Worm (Caenorhabditis elegans) whole organism, late embryonic: ENCODE results near the gene ZC250.2.
A peak's percentile ranks its signal among the peaks of the same experiment; 100 is the strongest.

Experiments
- C08G9.2 ChIP-seq: sonication (generic microtip); optimal IDR thresholded peaks from 2 replicates; lab custom pipeline; 2016; ENCODE audit warnings: mild to moderate bottlenecking, missing genetic modification characterization, moderate library complexity, missing compliant biosample characterization
- F13H6.1 ChIP-seq: sonication (generic microtip); optimal IDR thresholded peaks from 2 replicates; lab custom pipeline; 2016; ENCODE audit warnings: missing genetic modification characterization, missing compliant biosample characterization
- T23F11.4 ChIP-seq: fragments of 200-800 bp; sonication (Bioruptor generic); optimal IDR thresholded peaks from 2 replicates; lab custom pipeline; 2018; ENCODE audit warnings: mild to moderate bottlenecking, missing genetic modification characterization, missing compliant biosample characterization
- Y22D7AL.16 ChIP-seq: sonication (generic microtip); optimal IDR thresholded peaks from 2 replicates; lab custom pipeline; 2016; ENCODE audit warnings: missing genetic modification characterization, missing compliant biosample characterization
- ahr-1 ChIP-seq: sonication (generic microtip); optimal IDR thresholded peaks from 2 replicates; lab custom pipeline; 2016; ENCODE audit warnings: missing genetic modification characterization, missing compliant biosample characterization
- ama-1 ChIP-seq: fragments of 150-350 bp; optimal IDR thresholded peaks from 2 replicates; lab custom pipeline; 2014
- ceh-18 ChIP-seq: sonication (generic microtip); optimal IDR thresholded peaks from 2 replicates; lab custom pipeline; 2016; ENCODE audit warnings: missing genetic modification characterization, missing compliant biosample characterization
- ceh-24 ChIP-seq: sonication (generic microtip); optimal IDR thresholded peaks from 2 replicates; lab custom pipeline; 2016; ENCODE audit warnings: mild to moderate bottlenecking, missing genetic modification characterization, missing compliant biosample characterization
- ceh-30 ChIP-seq: fragments of 150-350 bp; optimal IDR thresholded peaks from 2 replicates; lab custom pipeline; 2014; ENCODE audit warnings: missing biosample characterization, missing genetic modification characterization
- ceh-31 ChIP-seq: sonication (generic microtip); optimal IDR thresholded peaks from 2 replicates; lab custom pipeline; 2016; ENCODE audit warnings: missing genetic modification characterization, missing compliant biosample characterization
- ceh-6 ChIP-seq: fragments of 200-800 bp; sonication (Bioruptor generic); optimal IDR thresholded peaks from 2 replicates; lab custom pipeline; 2018; ENCODE audit warnings: mild to moderate bottlenecking, missing genetic modification characterization, missing compliant biosample characterization
- ceh-9 ChIP-seq: sonication (generic microtip); optimal IDR thresholded peaks from 2 replicates; lab custom pipeline; 2016; ENCODE audit warnings: mild to moderate bottlenecking, missing genetic modification characterization, inconsistent platforms, missing compliant biosample characterization
- che-1 ChIP-seq: sonication (generic microtip); optimal IDR thresholded peaks from 2 replicates; lab custom pipeline; 2016; ENCODE audit warnings: mild to moderate bottlenecking, missing genetic modification characterization, missing compliant biosample characterization
- elt-2 ChIP-seq: sonication (generic microtip); optimal IDR thresholded peaks from 2 replicates; lab custom pipeline; 2016; ENCODE audit warnings: missing genetic modification reagents, missing genetic modification characterization, missing compliant biosample characterization
- elt-4 ChIP-seq: sonication (generic microtip); optimal IDR thresholded peaks from 2 replicates; lab custom pipeline; 2016; ENCODE audit warnings: missing genetic modification characterization, missing compliant biosample characterization
- eyg-1 ChIP-seq: sonication (generic microtip); optimal IDR thresholded peaks from 2 replicates; lab custom pipeline; 2016; ENCODE audit warnings: missing genotype, missing genetic modification characterization, missing compliant biosample characterization
- fax-1 ChIP-seq: sonication (generic microtip); optimal IDR thresholded peaks from 2 replicates; lab custom pipeline; 2016; ENCODE audit warnings: missing genotype, missing genetic modification characterization, missing compliant biosample characterization
- fkh-10 ChIP-seq: fragments of 150-350 bp; optimal IDR thresholded peaks from 2 replicates; lab custom pipeline; 2014; ENCODE audit warnings: missing biosample characterization, missing genetic modification reagents, missing genetic modification characterization
- gmeb-2 ChIP-seq: sonication (generic microtip); optimal IDR thresholded peaks from 2 replicates; lab custom pipeline; 2016; ENCODE audit warnings: missing genetic modification characterization, inconsistent platforms, missing compliant biosample characterization
- hlh-15 ChIP-seq: sonication (generic microtip); optimal IDR thresholded peaks from 2 replicates; lab custom pipeline; 2016; ENCODE audit warnings: missing genetic modification characterization, missing compliant biosample characterization
- hlh-30 ChIP-seq: sonication (generic microtip); optimal IDR thresholded peaks from 2 replicates; lab custom pipeline; 2017; ENCODE audit warnings: antibody characterized with exemption, missing genetic modification characterization, missing compliant biosample characterization; ENCODE audit not compliant: insufficient read depth
- hlh-8 ChIP-seq: sonication (generic microtip); optimal IDR thresholded peaks from 2 replicates; lab custom pipeline; 2016; ENCODE audit warnings: missing genotype, missing genetic modification characterization, missing compliant biosample characterization
- nfya-1 ChIP-seq: sonication (generic microtip); optimal IDR thresholded peaks from 2 replicates; lab custom pipeline; 2017; ENCODE audit warnings: missing genetic modification characterization, mild to moderate bottlenecking, missing compliant biosample characterization, antibody characterized with exemption, moderate library complexity
- nhr-232 ChIP-seq: sonication (generic microtip); optimal IDR thresholded peaks from 2 replicates; lab custom pipeline; 2016; ENCODE audit warnings: missing genetic modification characterization, missing compliant biosample characterization
- odd-2 ChIP-seq: sonication (generic microtip); optimal IDR thresholded peaks from 2 replicates; lab custom pipeline; 2017; ENCODE audit warnings: antibody characterized with exemption, mild to moderate bottlenecking, missing genetic modification characterization, missing compliant biosample characterization
- pat-9 ChIP-seq: fragments of 200-800 bp; sonication (Bioruptor generic); optimal IDR thresholded peaks from 2 replicates; lab custom pipeline; 2018; ENCODE audit warnings: mild to moderate bottlenecking, missing genetic modification characterization, moderate library complexity, missing compliant biosample characterization
- pha-2 ChIP-seq: sonication (generic microtip); optimal IDR thresholded peaks from 2 replicates; lab custom pipeline; 2017; ENCODE audit warnings: mild to moderate bottlenecking, missing genetic modification characterization, missing compliant biosample characterization
- pha-4 ChIP-seq: fragments of 150-350 bp; optimal IDR thresholded peaks from 2 replicates; lab custom pipeline; 2018; ENCODE audit warnings: missing biosample characterization, missing genetic modification reagents, missing genetic modification characterization
- pros-1 ChIP-seq: fragments of 150-350 bp; optimal IDR thresholded peaks from 2 replicates; lab custom pipeline; 2014; ENCODE audit warnings: missing biosample characterization, missing genetic modification reagents, missing genetic modification characterization
- ref-2 ChIP-seq: sonication (generic microtip); optimal IDR thresholded peaks from 2 replicates; lab custom pipeline; 2016; ENCODE audit warnings: missing genetic modification characterization, missing compliant biosample characterization
- rnt-1 ChIP-seq: sonication (generic microtip); optimal IDR thresholded peaks from 2 replicates; lab custom pipeline; 2016; ENCODE audit warnings: missing genetic modification characterization, missing compliant biosample characterization
- sox-2 ChIP-seq: fragments of 200-800 bp; sonication (Bioruptor generic); IDR thresholded peaks from 2 replicates; pipeline ENCODE4 v1.3.6; 2022; ENCODE audit warnings: missing genetic modification reagents, missing genetic modification characterization, missing compliant biosample characterization
- syd-9 ChIP-seq: sonication (generic microtip); optimal IDR thresholded peaks from 2 replicates; lab custom pipeline; 2016; ENCODE audit warnings: mild to moderate bottlenecking, missing genetic modification characterization, moderate library complexity, missing compliant biosample characterization
- unc-3 ChIP-seq, 2 experiments: fragments of 200-800 bp in 1 of 2; sonication (Bioruptor generic) in 1 of 2; sonication (generic microtip) in 1 of 2; conservative IDR thresholded peaks in 1 of 2; optimal IDR thresholded peaks in 1 of 2; 2 replicates each; pipeline versions ENCODE4 v1.3.6 to Lab custom; 2016 to 2022; ENCODE audit warnings: missing compliant biosample characterization in 2 of 2, missing genetic modification characterization in 2 of 2, missing genetic modification reagents in 1 of 2
- unc-42 ChIP-seq: sonication (generic microtip); optimal IDR thresholded peaks from 2 replicates; lab custom pipeline; 2016; ENCODE audit warnings: missing genotype, missing genetic modification characterization, missing compliant biosample characterization
- unc-55 ChIP-seq: sonication (generic microtip); optimal IDR thresholded peaks from 2 replicates; lab custom pipeline; 2017; ENCODE audit warnings: missing biosample characterization, missing genetic modification reagents, missing genetic modification characterization
- ztf-16 ChIP-seq: sonication (generic microtip); optimal IDR thresholded peaks from 2 replicates; lab custom pipeline; 2017; ENCODE audit warnings: missing genetic modification characterization, missing compliant biosample characterization

Gene ZC250.2

ce11 chrV:5779984-5780383 is 12.1 kb upstream of the ZC250.2 start:
- TF ChIP-seq unc-55 (GFP tag; lab: Kevin White, UChicago) (peak; percentile 21), hlh-8 (tag; lab: Kevin White, UChicago) (no peak), nfya-1 (no peak)

- peak; percentile 52 for TF ChIP-seq ceh-31 (tag; lab: Kevin White, UChicago)
- TF ChIP-seq odd-2 (tag; lab: Kevin White, UChicago), result no peak
These were observed 11.3 kb upstream of the ZC250.2 start, which contains the start of gene F44E7.5 for ce11 chrV:5780713-5781360. Gene F44E7.5, minus strand, starts transcription at chrV:5780922.

ce11 chrV:5782687-5783086 is 9.4 kb upstream of the ZC250.2 start, which contains the start of gene fbxa-183:
Gene fbxa-183, minus strand, starts transcription at chrV:5782787.
- TF ChIP-seq elt-4 (tag; lab: Kevin White, UChicago) (no peak), ceh-6 (GFP tag; lab: Kevin White, UChicago) (no peak)

ce11 chrV:5785372-5785771 is 6.8 kb upstream of the ZC250.2 start, which contains the start of gene F44E7.7:
Gene F44E7.7, minus strand, starts transcription at chrV:5785472.
- TF ChIP-seq unc-55 (GFP tag; lab: Kevin White, UChicago), result no peak
- TF ChIP-seq nfya-1, result no peak
- no peak for TF ChIP-seq unc-3 (GFP tag; conservative IDR thresholded peaks at IDR 0.05; lab: Robert Waterston, UW)
- TF ChIP-seq unc-3 (tag; optimal IDR thresholded peaks at IDR 0.05; lab: Kevin White, UChicago), result no peak
- TF ChIP-seq ahr-1 (tag; lab: Kevin White, UChicago), result no peak
- no peak for TF ChIP-seq odd-2 (tag; lab: Kevin White, UChicago)
- no peak for TF ChIP-seq eyg-1
- no peak for TF ChIP-seq ceh-30
- TF ChIP-seq pha-4 (tag; lab: Kevin White, UChicago), result no peak

ce11 chrV:5788650-5789049 is 3.5 kb upstream of the ZC250.2 start:
- no peak for TF ChIP-seq eyg-1
- no peak for TF ChIP-seq ceh-31 (tag; lab: Kevin White, UChicago)
- no peak for TF ChIP-seq unc-55 (GFP tag; lab: Kevin White, UChicago)
- TF ChIP-seq elt-2 (tag; lab: Kevin White, UChicago), result no peak
- no peak for TF ChIP-seq fax-1 (tag; lab: Kevin White, UChicago)
- TF ChIP-seq T23F11.4 (GFP tag; lab: Kevin White, UChicago), result no peak
- TF ChIP-seq pha-2 (tag; lab: Kevin White, UChicago), result no peak
- TF ChIP-seq ceh-9, result no peak
- no peak for TF ChIP-seq sox-2
- TF ChIP-seq hlh-30 (tag; lab: Kevin White, UChicago), result no peak
- no peak for TF ChIP-seq fkh-10
- TF ChIP-seq nfya-1, result no peak
- no peak for TF ChIP-seq ama-1 (lab: Kevin White, UChicago)
- TF ChIP-seq ref-2 (tag; lab: Kevin White, UChicago), result no peak
- TF ChIP-seq pha-4 (tag; lab: Kevin White, UChicago), result no peak

- TF ChIP-seq hlh-15 (tag; lab: Kevin White, UChicago) (peak; percentile 49), rnt-1 (tag; lab: Kevin White, UChicago) (peak; percentile 64), ceh-30 (peak; percentile 0), fkh-10 (no peak), ceh-18 (peak; percentile 72), unc-42 (tag; lab: Kevin White, UChicago) (peak; percentile 66), pha-2 (tag; lab: Kevin White, UChicago) (peak; percentile 48), F13H6.1 (peak; percentile 64), che-1 (tag; lab: Kevin White, UChicago) (peak; percentile 22), nfya-1 (peak; percentile 58), hlh-30 (tag; lab: Kevin White, UChicago) (no peak), ceh-9 (no peak), syd-9 (tag; lab: Kevin White, UChicago) (peak; percentile 66), odd-2 (tag; lab: Kevin White, UChicago) (no peak), pat-9 (tag; lab: Kevin White, UChicago) (peak; percentile 32), nhr-232 (tag; lab: Kevin White, UChicago) (peak; percentile 10), ztf-16 (tag; lab: Kevin White, UChicago) (peak; percentile 60), pros-1 (no peak), ceh-31 (tag; lab: Kevin White, UChicago) (peak; percentile 93), Y22D7AL.16 (tag; lab: Kevin White, UChicago) (no peak), elt-4 (tag; lab: Kevin White, UChicago) (no peak), unc-55 (GFP tag; lab: Kevin White, UChicago) (no peak), eyg-1 (no peak), C08G9.2 (tag; lab: Kevin White, UChicago) (peak; percentile 80), gmeb-2 (tag; lab: Kevin White, UChicago) (no peak), ceh-24 (tag; lab: Kevin White, UChicago) (peak; percentile 13)
These were observed 1.4 kb upstream of the ZC250.2 start, which contains the start of the genes nhr-142 and F44E7.9 for ce11 chrV:5790497-5791280. Gene nhr-142, minus strand, starts transcription at chrV:5790553. Gene F44E7.9, plus strand, starts transcription at chrV:5791230.
